Fruit fly (Drosophila melanogaster): ENCODE measurements around the gene CG17597.

CG17597 gene

dm6 chr2L:18830587-18831528, at the start of gene CG17597, which contains the start of gene ScpX:
Gene CG17597, minus strand, starts transcription at chr2L:18831153.
Gene ScpX, plus strand, starts transcription at chr2L:18831229.
- TF ChIP-seq CG34367 (tag; optimal IDR thresholded peaks at IDR 0.05) (peak; percentile 43), CG32121 (GFP tag; IDR thresholded peaks at IDR 0.05) (peak; percentile 23; the same call in 1 of the 2 replicates), Snoo (tag; optimal IDR thresholded peaks at IDR 0.05) (peak; percentile 28), EcR (GFP tag; optimal IDR thresholded peaks at IDR 0.05) (peak; percentile 27), CG4496 (GFP tag; IDR thresholded peaks at IDR 0.05) (0 out of 3 replicates have a peak, but pooled peaks have one; percentile 20), Pif1A (GFP tag; optimal IDR thresholded peaks at IDR 0.05) (peak; percentile 69), CG9948 (tag; optimal IDR thresholded peaks at IDR 0.05) (peak; percentile 31), gl (tag; optimal IDR thresholded peaks at IDR 0.05) (peak; percentile 64), rn (GFP tag; IDR thresholded peaks at IDR 0.05) (no peak), CG12605 (GFP tag; IDR thresholded peaks at IDR 0.05) (peak; percentile 53; the same call in 1 of the 2 replicates), CG10348 (GFP tag; IDR thresholded peaks at IDR 0.05) (no peak), fd96Ca (GFP tag; IDR thresholded peaks at IDR 0.05) (no peak), CG8159 (tag; optimal IDR thresholded peaks at IDR 0.05) (peak; percentile 65), CG13204 (GFP tag; optimal IDR thresholded peaks at IDR 0.05) (no peak), CG8301 (tag; optimal IDR thresholded peaks at IDR 0.05) (peak; percentile 23), CG14655 (GFP tag; optimal IDR thresholded peaks at IDR 0.05) (peak; percentile 52), CG15710 (tag; optimal IDR thresholded peaks at IDR 0.05) (peak; percentile 55), CG17806 (tag; optimal IDR thresholded peaks at IDR 0.05) (peak; percentile 32), Ets98B (GFP tag; IDR thresholded peaks at IDR 0.05) (peak; percentile 20; the same call in 1 of the 2 replicates)

DNA sequence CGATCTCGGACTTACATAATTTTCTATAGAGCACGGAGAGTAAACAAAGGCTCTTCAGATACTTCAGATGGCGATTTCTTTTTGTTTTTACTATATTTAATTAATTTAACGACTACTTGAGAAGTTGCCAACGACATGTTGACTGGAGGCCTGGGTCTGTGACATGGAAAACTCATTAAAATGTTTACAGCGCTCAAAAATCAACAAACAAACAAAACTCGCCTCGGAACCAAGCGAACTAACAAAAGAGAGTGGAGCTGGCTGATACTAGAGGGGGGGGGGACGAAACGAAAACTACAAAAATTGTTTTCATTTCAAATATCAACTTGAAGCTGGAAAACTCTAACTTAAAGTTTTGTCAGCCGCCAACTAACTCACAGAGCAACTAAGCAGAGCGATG, 47.5 kb upstream of the CG17597 start:
- TF ChIP-seq Pif1A (GFP tag; optimal IDR thresholded peaks at IDR 0.05) (no peak), gl (tag; optimal IDR thresholded peaks at IDR 0.05) (no peak), CG17806 (tag; optimal IDR thresholded peaks at IDR 0.05) (no peak), CG13204 (GFP tag; optimal IDR thresholded peaks at IDR 0.05) (no peak), Pif1B (GFP tag; optimal IDR thresholded peaks at IDR 0.05) (no peak)

DNA sequence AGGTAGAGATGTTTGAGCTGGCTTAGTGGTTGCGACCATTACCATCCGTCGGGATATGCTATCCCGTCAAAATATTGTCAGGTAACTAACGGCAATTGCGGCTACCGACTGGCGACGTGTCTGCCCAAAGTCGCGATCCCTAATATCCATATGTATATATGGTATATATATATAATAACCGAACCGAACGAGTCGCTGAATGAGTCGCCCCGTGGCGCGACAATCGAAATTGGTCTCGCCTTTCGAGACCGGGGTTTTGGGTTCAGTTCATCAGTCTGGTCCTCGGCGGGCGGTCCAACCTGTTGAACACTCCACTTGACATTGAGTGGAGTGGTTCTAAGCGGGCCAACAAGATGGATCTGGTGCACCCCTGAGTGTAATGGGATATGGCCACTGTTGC, 44.3 kb upstream of the CG17597 start:
- TF ChIP-seq Pif1A (GFP tag; optimal IDR thresholded peaks at IDR 0.05) (no peak), CG8301 (tag; optimal IDR thresholded peaks at IDR 0.05) (no peak), D1 (tag; optimal IDR thresholded peaks at IDR 0.05) (no peak), rn (GFP tag; IDR thresholded peaks at IDR 0.05) (no peak), CG12605 (GFP tag; IDR thresholded peaks at IDR 0.05) (no peak), CG13204 (GFP tag; optimal IDR thresholded peaks at IDR 0.05) (no peak), CG9948 (tag; optimal IDR thresholded peaks at IDR 0.05) (no peak)

- TF ChIP-seq CG34367 (tag; optimal IDR thresholded peaks at IDR 0.05) (peak; percentile 2), rn (GFP tag; IDR thresholded peaks at IDR 0.05) (no peak)
These were observed 40.9 kb upstream of the CG17597 start for dm6 chr2L:18871822-18872221.

DNA sequence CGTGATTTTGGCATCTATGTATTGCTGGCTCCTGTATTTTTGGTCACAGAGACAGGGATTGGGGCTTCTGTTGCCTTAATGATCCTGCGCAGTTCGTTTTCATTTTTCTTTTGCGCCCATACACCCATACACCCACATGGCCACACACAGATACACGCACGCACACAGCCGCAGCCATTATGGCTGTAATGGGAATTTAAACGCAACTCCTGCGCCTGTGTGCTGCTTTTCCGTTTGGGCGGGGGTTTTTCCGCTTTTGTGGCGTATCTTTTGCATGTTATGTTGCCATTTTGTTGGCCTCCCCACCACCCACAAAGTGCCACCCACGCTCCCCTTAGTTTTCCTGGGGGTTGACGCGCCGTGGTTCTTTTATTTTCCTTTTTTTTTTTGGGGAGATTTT, 36.9 kb upstream of the CG17597 start:
- no peak for TF ChIP-seq Ets98B (GFP tag; IDR thresholded peaks at IDR 0.05)
- no peak for TF ChIP-seq gl (tag; optimal IDR thresholded peaks at IDR 0.05)
- no peak for TF ChIP-seq Snoo (tag; optimal IDR thresholded peaks at IDR 0.05)
- TF ChIP-seq CG4496 (GFP tag; IDR thresholded peaks at IDR 0.05) = no peak
- TF ChIP-seq CG17806 (tag; optimal IDR thresholded peaks at IDR 0.05) = no peak
- TF ChIP-seq CG14655 (GFP tag; optimal IDR thresholded peaks at IDR 0.05) = no peak
- TF ChIP-seq Pif1B (GFP tag; optimal IDR thresholded peaks at IDR 0.05) = no peak
- TF ChIP-seq CG34367 (tag; optimal IDR thresholded peaks at IDR 0.05) = no peak

DNA sequence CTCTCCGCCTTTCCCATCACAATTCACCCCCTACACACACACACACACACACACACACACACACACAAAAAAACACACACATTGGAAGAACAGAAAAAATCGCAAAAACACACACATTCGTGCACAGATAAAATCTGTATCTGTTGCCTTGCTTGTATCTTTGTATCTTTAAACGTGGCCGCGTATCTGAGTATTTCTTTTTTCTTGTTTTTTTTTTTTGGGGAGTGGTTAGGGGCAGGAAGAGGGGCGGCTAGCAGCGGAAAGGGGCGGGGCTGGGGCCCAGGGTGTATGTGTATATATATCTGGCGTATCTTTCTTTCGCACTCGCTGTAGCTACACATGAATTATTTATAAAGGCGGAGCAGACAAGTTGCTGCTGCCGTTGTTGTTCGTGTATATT, 35.6 kb upstream of the CG17597 start:
- TF ChIP-seq D1 (tag; optimal IDR thresholded peaks at IDR 0.05) = no peak
- no peak for TF ChIP-seq CG9948 (tag; optimal IDR thresholded peaks at IDR 0.05)
- TF ChIP-seq CG15710 (tag; optimal IDR thresholded peaks at IDR 0.05) = no peak
- 0 out of 2 replicates have a peak, but pooled peaks have one; percentile 11 for TF ChIP-seq Ets98B (GFP tag; IDR thresholded peaks at IDR 0.05)
- no peak for TF ChIP-seq CG10348 (GFP tag; IDR thresholded peaks at IDR 0.05)
- no peak for TF ChIP-seq CG13204 (GFP tag; optimal IDR thresholded peaks at IDR 0.05)
- no peak for TF ChIP-seq CG14655 (GFP tag; optimal IDR thresholded peaks at IDR 0.05)
- TF ChIP-seq EcR (GFP tag; optimal IDR thresholded peaks at IDR 0.05) = no peak
- no peak for TF ChIP-seq rn (GFP tag; IDR thresholded peaks at IDR 0.05)
- no peak for TF ChIP-seq CG32121 (GFP tag; IDR thresholded peaks at IDR 0.05)
- TF ChIP-seq CG34367 (tag; optimal IDR thresholded peaks at IDR 0.05) = peak; percentile 15
- TF ChIP-seq Snoo (tag; optimal IDR thresholded peaks at IDR 0.05) = peak; percentile 20
- TF ChIP-seq Pif1B (GFP tag; optimal IDR thresholded peaks at IDR 0.05) = no peak
- TF ChIP-seq CG4496 (GFP tag; IDR thresholded peaks at IDR 0.05) = peak; percentile 33; the same call in 1 of the 3 replicates
- no peak for TF ChIP-seq CG12605 (GFP tag; IDR thresholded peaks at IDR 0.05)
- TF ChIP-seq CG8159 (tag; optimal IDR thresholded peaks at IDR 0.05) = no peak
- TF ChIP-seq CG17806 (tag; optimal IDR thresholded peaks at IDR 0.05) = no peak
- TF ChIP-seq Pif1A (GFP tag; optimal IDR thresholded peaks at IDR 0.05) = no peak
- TF ChIP-seq gl (tag; optimal IDR thresholded peaks at IDR 0.05) = peak; percentile 3
- no peak for TF ChIP-seq fd96Ca (GFP tag; IDR thresholded peaks at IDR 0.05)
- TF ChIP-seq CG8301 (tag; optimal IDR thresholded peaks at IDR 0.05) = no peak
